Worm (Caenorhabditis elegans) whole organism, late embryonic: ENCODE data around the gene sru-17.

ENCODE experiments used
- K09A11.1 ChIP-seq: sonication (generic microtip); optimal IDR thresholded peaks from 2 replicates; lab custom pipeline; 2017; ENCODE audit warnings: antibody characterized with exemption, mild to moderate bottlenecking, missing genetic modification characterization, missing compliant biosample characterization; ENCODE audit not compliant: insufficient read depth
- ahr-1 ChIP-seq: sonication (generic microtip); optimal IDR thresholded peaks from 2 replicates; lab custom pipeline; 2016; ENCODE audit warnings: missing genetic modification characterization, missing compliant biosample characterization
- ceh-24 ChIP-seq: sonication (generic microtip); optimal IDR thresholded peaks from 2 replicates; lab custom pipeline; 2016; ENCODE audit warnings: mild to moderate bottlenecking, missing genetic modification characterization, missing compliant biosample characterization
- ceh-45 ChIP-seq: fragments of 200-800 bp; sonication (Bioruptor generic); IDR thresholded peaks from 2 replicates; pipeline ENCODE4 v1.3.6; 2022; ENCODE audit warnings: missing genetic modification reagents, missing genetic modification characterization, missing compliant biosample characterization
- dmd-4 ChIP-seq: sonication (generic microtip); optimal IDR thresholded peaks from 2 replicates; lab custom pipeline; 2016; ENCODE audit warnings: borderline replicate concordance, missing genetic modification characterization, missing compliant biosample characterization
- elt-4 ChIP-seq: sonication (generic microtip); optimal IDR thresholded peaks from 2 replicates; lab custom pipeline; 2016; ENCODE audit warnings: missing genetic modification characterization, missing compliant biosample characterization
- ets-4 ChIP-seq: sonication (generic microtip); optimal IDR thresholded peaks from 2 replicates; lab custom pipeline; 2016; ENCODE audit warnings: missing genetic modification characterization, missing compliant biosample characterization
- fax-1 ChIP-seq: sonication (generic microtip); optimal IDR thresholded peaks from 2 replicates; lab custom pipeline; 2016; ENCODE audit warnings: missing genotype, missing genetic modification characterization, missing compliant biosample characterization
- fkh-10 ChIP-seq: fragments of 150-350 bp; optimal IDR thresholded peaks from 2 replicates; lab custom pipeline; 2014; ENCODE audit warnings: missing biosample characterization, missing genetic modification reagents, missing genetic modification characterization
- pha-4 ChIP-seq: fragments of 150-350 bp; optimal IDR thresholded peaks from 2 replicates; lab custom pipeline; 2018; ENCODE audit warnings: missing biosample characterization, missing genetic modification reagents, missing genetic modification characterization
- sox-4 ChIP-seq: sonication (generic microtip); optimal IDR thresholded peaks from 2 replicates; lab custom pipeline; 2017; ENCODE audit warnings: mild to moderate bottlenecking, missing genetic modification characterization, inconsistent platforms, missing compliant biosample characterization
- tbx-2 ChIP-seq: sonication (generic microtip); optimal IDR thresholded peaks from 2 replicates; lab custom pipeline; 2016; ENCODE audit warnings: missing genetic modification characterization, missing compliant biosample characterization
- unc-55 ChIP-seq: sonication (generic microtip); optimal IDR thresholded peaks from 2 replicates; lab custom pipeline; 2017; ENCODE audit warnings: missing biosample characterization, missing genetic modification reagents, missing genetic modification characterization

- TF ChIP-seq pha-4 (tag; lab: Kevin White, UChicago) (no peak), ceh-45 (no peak), ceh-24 (tag; lab: Kevin White, UChicago) (no peak), fkh-10 (GFP tag; lab: Kevin White, UChicago) (no peak), sox-4 (no peak), tbx-2 (tag; lab: Kevin White, UChicago) (no peak), ahr-1 (tag; lab: Kevin White, UChicago) (no peak), dmd-4 (tag; lab: Kevin White, UChicago) (no peak), elt-4 (tag; lab: Kevin White, UChicago) (no peak), ets-4 (no peak), fax-1 (tag; lab: Kevin White, UChicago) (no peak), unc-55 (GFP tag; lab: Kevin White, UChicago) (no peak), K09A11.1 (tag; lab: Kevin White, UChicago) (no peak)
These were observed 36.5 kb downstream of the sru-17 start, which contains the start of gene ham-1 for ce11 chrIV:12542011-12542410.
